Worm (Caenorhabditis elegans) whole organism, late embryonic: ENCODE results near the gene ZK666.2.
"Not testable (repeated sequence)": the region's sequence is repeated elsewhere in the genome, so short reads cannot be mapped to it uniquely, and the experiment has no call there.

Experiments
- C08G9.2 ChIP-seq: sonication (generic microtip); optimal IDR thresholded peaks from 2 replicates; lab custom pipeline; 2016; ENCODE audit warnings: mild to moderate bottlenecking, missing genetic modification characterization, moderate library complexity, missing compliant biosample characterization
- C38D4.7 ChIP-seq: fragments of 200-800 bp; sonication (Bioruptor generic); optimal IDR thresholded peaks from 2 replicates; lab custom pipeline; 2018; ENCODE audit warnings: mild to moderate bottlenecking, missing genetic modification characterization, moderate library complexity, missing compliant biosample characterization
- K09A11.1 ChIP-seq: sonication (generic microtip); optimal IDR thresholded peaks from 2 replicates; lab custom pipeline; 2017; ENCODE audit warnings: antibody characterized with exemption, mild to moderate bottlenecking, missing genetic modification characterization, missing compliant biosample characterization; ENCODE audit not compliant: insufficient read depth
- Y22D7AL.16 ChIP-seq: sonication (generic microtip); optimal IDR thresholded peaks from 2 replicates; lab custom pipeline; 2016; ENCODE audit warnings: missing genetic modification characterization, missing compliant biosample characterization
- ceh-14 ChIP-seq: sonication (generic microtip); optimal IDR thresholded peaks from 2 replicates; lab custom pipeline; 2016; ENCODE audit warnings: missing genotype, missing genetic modification characterization, missing compliant biosample characterization
- ceh-19 ChIP-seq: fragments of 200-800 bp; sonication (Bioruptor generic); optimal IDR thresholded peaks from 2 replicates; lab custom pipeline; 2018; ENCODE audit warnings: mild to moderate bottlenecking, missing genetic modification characterization, missing compliant biosample characterization
- ceh-2 ChIP-seq: sonication (generic microtip); optimal IDR thresholded peaks from 2 replicates; lab custom pipeline; 2016; ENCODE audit warnings: missing genotype, missing genetic modification characterization, missing compliant biosample characterization
- ceh-31 ChIP-seq: sonication (generic microtip); optimal IDR thresholded peaks from 2 replicates; lab custom pipeline; 2016; ENCODE audit warnings: missing genetic modification characterization, missing compliant biosample characterization
- ceh-34 ChIP-seq: sonication (generic microtip); optimal IDR thresholded peaks from 2 replicates; lab custom pipeline; 2016; ENCODE audit warnings: mild to moderate bottlenecking, missing genetic modification characterization, missing compliant biosample characterization
- ceh-45 ChIP-seq: fragments of 200-800 bp; sonication (Bioruptor generic); IDR thresholded peaks from 2 replicates; pipeline ENCODE4 v1.3.6; 2022; ENCODE audit warnings: missing genetic modification reagents, missing genetic modification characterization, missing compliant biosample characterization
- ceh-6 ChIP-seq: fragments of 200-800 bp; sonication (Bioruptor generic); optimal IDR thresholded peaks from 2 replicates; lab custom pipeline; 2018; ENCODE audit warnings: mild to moderate bottlenecking, missing genetic modification characterization, missing compliant biosample characterization
- dmd-4 ChIP-seq: sonication (generic microtip); optimal IDR thresholded peaks from 2 replicates; lab custom pipeline; 2016; ENCODE audit warnings: borderline replicate concordance, missing genetic modification characterization, missing compliant biosample characterization
- elt-2 ChIP-seq: sonication (generic microtip); optimal IDR thresholded peaks from 2 replicates; lab custom pipeline; 2016; ENCODE audit warnings: missing genetic modification reagents, missing genetic modification characterization, missing compliant biosample characterization
- elt-4 ChIP-seq: sonication (generic microtip); optimal IDR thresholded peaks from 2 replicates; lab custom pipeline; 2016; ENCODE audit warnings: missing genetic modification characterization, missing compliant biosample characterization
- eyg-1 ChIP-seq: sonication (generic microtip); optimal IDR thresholded peaks from 2 replicates; lab custom pipeline; 2016; ENCODE audit warnings: missing genotype, missing genetic modification characterization, missing compliant biosample characterization
- fax-1 ChIP-seq: sonication (generic microtip); optimal IDR thresholded peaks from 2 replicates; lab custom pipeline; 2016; ENCODE audit warnings: missing genotype, missing genetic modification characterization, missing compliant biosample characterization
- fkh-6 ChIP-seq: sonication (generic microtip); optimal IDR thresholded peaks from 2 replicates; lab custom pipeline; 2016; ENCODE audit warnings: missing genetic modification characterization, missing compliant biosample characterization
- hlh-15 ChIP-seq: sonication (generic microtip); optimal IDR thresholded peaks from 2 replicates; lab custom pipeline; 2016; ENCODE audit warnings: missing genetic modification characterization, missing compliant biosample characterization
- hlh-30 ChIP-seq: sonication (generic microtip); optimal IDR thresholded peaks from 2 replicates; lab custom pipeline; 2017; ENCODE audit warnings: antibody characterized with exemption, missing genetic modification characterization, missing compliant biosample characterization; ENCODE audit not compliant: insufficient read depth
- hlh-6 ChIP-seq: sonication (generic microtip); optimal IDR thresholded peaks from 2 replicates; lab custom pipeline; 2016; ENCODE audit warnings: missing genotype, missing genetic modification characterization, missing compliant biosample characterization
- hlh-8 ChIP-seq: sonication (generic microtip); optimal IDR thresholded peaks from 2 replicates; lab custom pipeline; 2016; ENCODE audit warnings: missing genotype, missing genetic modification characterization, missing compliant biosample characterization
- lim-6 ChIP-seq: sonication (generic microtip); optimal IDR thresholded peaks from 2 replicates; lab custom pipeline; 2016; ENCODE audit warnings: missing genetic modification characterization, missing compliant biosample characterization
- lin-11 ChIP-seq: fragments of 200-800 bp; sonication (Bioruptor generic); optimal IDR thresholded peaks from 2 replicates; lab custom pipeline; 2018; ENCODE audit warnings: mild to moderate bottlenecking, missing genetic modification characterization, missing compliant biosample characterization
- mec-3 ChIP-seq: sonication (generic microtip); optimal IDR thresholded peaks from 2 replicates; lab custom pipeline; 2016; ENCODE audit warnings: borderline replicate concordance, missing genetic modification characterization, missing compliant biosample characterization
- nhr-11 ChIP-seq: fragments of 150-350 bp; optimal IDR thresholded peaks from 2 replicates; lab custom pipeline; 2014; ENCODE audit warnings: missing biosample characterization, missing genetic modification characterization
- pag-3 ChIP-seq: sonication (generic microtip); optimal IDR thresholded peaks from 2 replicates; lab custom pipeline; 2016; ENCODE audit warnings: missing compliant biosample characterization, missing genetic modification characterization, borderline replicate concordance
- pax-1 ChIP-seq: fragments of 150-350 bp; optimal IDR thresholded peaks from 2 replicates; lab custom pipeline; 2014; ENCODE audit warnings: missing biosample characterization, missing genetic modification characterization
- pha-2 ChIP-seq: sonication (generic microtip); optimal IDR thresholded peaks from 2 replicates; lab custom pipeline; 2017; ENCODE audit warnings: mild to moderate bottlenecking, missing genetic modification characterization, missing compliant biosample characterization
- pqm-1 ChIP-seq: sonication (generic microtip); optimal IDR thresholded peaks from 2 replicates; lab custom pipeline; 2016; ENCODE audit warnings: missing genetic modification characterization, missing compliant biosample characterization
- pros-1 ChIP-seq: fragments of 150-350 bp; optimal IDR thresholded peaks from 2 replicates; lab custom pipeline; 2014; ENCODE audit warnings: missing biosample characterization, missing genetic modification reagents, missing genetic modification characterization
- rnt-1 ChIP-seq: sonication (generic microtip); optimal IDR thresholded peaks from 2 replicates; lab custom pipeline; 2016; ENCODE audit warnings: missing genetic modification characterization, missing compliant biosample characterization
- sdc-2 ChIP-seq: sonication (generic microtip); optimal IDR thresholded peaks from 2 replicates; lab custom pipeline; 2016; ENCODE audit warnings: missing genotype, missing genetic modification characterization, missing compliant biosample characterization
- syd-9 ChIP-seq: sonication (generic microtip); optimal IDR thresholded peaks from 2 replicates; lab custom pipeline; 2016; ENCODE audit warnings: mild to moderate bottlenecking, missing genetic modification characterization, moderate library complexity, missing compliant biosample characterization
- tbx-2 ChIP-seq: sonication (generic microtip); optimal IDR thresholded peaks from 2 replicates; lab custom pipeline; 2016; ENCODE audit warnings: missing genetic modification characterization, missing compliant biosample characterization
- tbx-7 ChIP-seq: sonication (generic microtip); optimal IDR thresholded peaks from 2 replicates; lab custom pipeline; 2016; ENCODE audit warnings: missing genotype, missing genetic modification characterization, missing compliant biosample characterization
- unc-3 ChIP-seq, 2 experiments: fragments of 200-800 bp in 1 of 2; sonication (Bioruptor generic) in 1 of 2; sonication (generic microtip) in 1 of 2; conservative IDR thresholded peaks in 1 of 2; optimal IDR thresholded peaks in 1 of 2; 2 replicates each; pipeline versions ENCODE4 v1.3.6 to Lab custom; 2016 to 2022; ENCODE audit warnings: missing compliant biosample characterization in 2 of 2, missing genetic modification characterization in 2 of 2, missing genetic modification reagents in 1 of 2
- unc-86 ChIP-seq: sonication (generic microtip); optimal IDR thresholded peaks from 2 replicates; lab custom pipeline; 2016; ENCODE audit warnings: missing genetic modification characterization, missing compliant biosample characterization
- zip-5 ChIP-seq: sonication (generic microtip); optimal IDR thresholded peaks from 2 replicates; lab custom pipeline; 2016; ENCODE audit warnings: missing genetic modification characterization, missing compliant biosample characterization

Gene ZK666.2

DNA sequence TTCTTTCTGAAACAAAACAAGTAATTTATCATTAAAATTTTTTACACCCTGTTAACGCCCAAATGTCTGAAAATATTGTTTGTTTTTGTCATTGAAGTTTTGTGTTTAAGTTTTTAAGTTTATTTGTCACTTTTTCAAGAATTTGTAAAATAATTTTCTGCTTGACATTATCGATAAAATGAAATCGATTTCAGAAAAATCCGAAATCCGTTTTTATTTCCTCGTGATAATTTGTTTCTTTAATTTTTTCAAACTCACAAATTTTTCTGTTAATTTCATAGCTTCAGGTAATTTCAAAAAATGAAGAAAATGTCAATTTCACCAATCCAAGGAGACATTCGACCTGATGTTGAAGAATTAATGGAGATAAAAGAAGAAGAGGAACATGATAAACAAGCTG, 24.2 kb upstream of the ZK666.2 start, which contains the start of gene ZK666.12:
Gene ZK666.12 (plus strand): TSS at position 301 of the 400 bp plus-strand sequence.
- no peak for TF ChIP-seq unc-86 (tag; lab: Kevin White, UChicago)
- TF ChIP-seq pqm-1 (tag; lab: Kevin White, UChicago): no peak
- TF ChIP-seq ceh-14 (tag; lab: Kevin White, UChicago): no peak
- no peak for TF ChIP-seq hlh-8
- no peak for TF ChIP-seq C38D4.7 (GFP tag; lab: Kevin White, UChicago)
- no peak for TF ChIP-seq hlh-30
- no peak for TF ChIP-seq ceh-19
- TF ChIP-seq pax-1 (tag; lab: Kevin White, UChicago): no peak
- TF ChIP-seq syd-9 (tag; lab: Kevin White, UChicago): no peak
- TF ChIP-seq tbx-2: no peak
- TF ChIP-seq C08G9.2 (tag; lab: Kevin White, UChicago): no peak

DNA sequence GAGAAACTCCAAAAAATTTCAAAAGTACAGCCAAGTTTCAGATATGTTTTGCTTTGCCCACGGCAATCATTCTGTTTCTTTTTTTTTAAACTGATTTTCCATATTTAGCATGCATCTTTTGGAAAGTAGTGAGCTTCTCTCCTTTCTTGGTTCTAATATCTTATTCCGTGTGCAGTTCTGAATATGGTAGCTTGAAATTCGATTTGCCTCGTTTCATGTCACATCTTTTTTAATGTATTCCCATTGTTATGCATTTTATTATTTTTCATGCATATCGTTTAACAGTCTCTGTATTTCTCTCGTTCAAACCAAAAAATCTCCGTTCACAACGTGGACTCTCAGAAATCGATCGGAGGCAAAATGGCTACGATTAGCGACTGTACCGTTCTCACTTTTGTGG, 22.8 kb upstream of the ZK666.2 start, which contains the start of gene ZK666.14:
Gene ZK666.14 (plus strand): TSS at position 301 of the 400 bp plus-strand sequence.
- TF ChIP-seq unc-86 (tag; lab: Kevin White, UChicago) (no peak), tbx-7 (tag; lab: Kevin White, UChicago) (no peak), mec-3 (no peak), ceh-2 (tag; lab: Kevin White, UChicago) (no peak), fax-1 (tag; lab: Kevin White, UChicago) (no peak), ceh-45 (GFP tag; lab: Robert Waterston, UW) (no peak), ceh-14 (tag; lab: Kevin White, UChicago) (no peak), hlh-15 (tag; lab: Kevin White, UChicago) (no peak), C08G9.2 (tag; lab: Kevin White, UChicago) (no peak), ceh-6 (GFP tag; lab: Kevin White, UChicago) (no peak), nhr-11 (no peak), pros-1 (tag; lab: Kevin White, UChicago) (no peak), pag-3 (tag; lab: Kevin White, UChicago) (no peak), hlh-6 (tag; lab: Kevin White, UChicago) (no peak), unc-3 (GFP tag; conservative IDR thresholded peaks at IDR 0.05; lab: Robert Waterston, UW) (no peak), unc-3 (tag; optimal IDR thresholded peaks at IDR 0.05; lab: Kevin White, UChicago) (no peak), sdc-2 (no peak)

DNA sequence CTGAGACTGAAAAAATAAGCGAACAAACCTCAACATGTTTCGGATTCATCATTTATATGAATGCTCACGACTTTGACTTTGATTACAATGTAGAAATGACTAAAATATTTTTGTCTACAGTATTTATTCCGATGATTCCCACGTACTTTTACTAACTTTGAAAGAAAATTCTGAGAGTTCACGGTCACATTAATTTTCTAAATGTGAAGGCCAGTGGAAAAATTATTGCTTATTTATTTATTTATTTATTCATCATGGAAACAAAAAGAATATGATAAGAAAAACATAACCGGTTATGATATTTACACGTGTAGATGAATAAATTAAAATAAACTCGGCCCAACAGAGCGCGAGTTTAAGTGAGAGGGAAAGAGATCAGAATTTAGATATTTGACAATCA, 21.3 kb upstream of the ZK666.2 start, which contains the start of gene ZK666.8:
Gene ZK666.8 (minus strand): TSS at position 101 of the 400 bp plus-strand sequence.
- not testable (repeated sequence) for TF ChIP-seq ceh-34, lim-6, pax-1 (tag; lab: Kevin White, UChicago)
- TF ChIP-seq, all 69 proteins: peak for 0; not testable (repeated sequence) for 69

DNA sequence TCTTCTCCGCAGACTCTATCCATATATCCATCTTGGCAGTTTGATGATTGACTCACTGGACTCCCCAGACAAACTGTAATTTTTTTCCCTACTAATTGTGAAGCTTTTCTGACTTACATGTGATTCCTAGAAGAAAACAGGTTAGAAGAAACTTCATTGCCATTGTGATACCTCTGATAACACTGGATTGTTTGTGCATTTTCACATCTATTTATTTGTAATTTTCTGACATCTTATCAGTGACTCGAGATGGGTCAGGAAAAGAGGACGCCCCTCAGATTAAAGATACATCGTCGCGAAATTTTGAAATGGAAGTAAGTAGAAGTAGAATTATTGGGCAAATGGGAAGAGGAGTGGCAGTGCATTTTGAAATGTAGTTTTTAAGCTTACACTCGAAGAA, 18.6 kb upstream of the ZK666.2 start, which contains the start of gene clec-61:
Gene clec-61 (minus strand): TSS at position 209 of the 400 bp plus-strand sequence.
- TF ChIP-seq pha-2 (no peak), ceh-6 (GFP tag; lab: Kevin White, UChicago) (no peak), pros-1 (tag; lab: Kevin White, UChicago) (no peak)

DNA sequence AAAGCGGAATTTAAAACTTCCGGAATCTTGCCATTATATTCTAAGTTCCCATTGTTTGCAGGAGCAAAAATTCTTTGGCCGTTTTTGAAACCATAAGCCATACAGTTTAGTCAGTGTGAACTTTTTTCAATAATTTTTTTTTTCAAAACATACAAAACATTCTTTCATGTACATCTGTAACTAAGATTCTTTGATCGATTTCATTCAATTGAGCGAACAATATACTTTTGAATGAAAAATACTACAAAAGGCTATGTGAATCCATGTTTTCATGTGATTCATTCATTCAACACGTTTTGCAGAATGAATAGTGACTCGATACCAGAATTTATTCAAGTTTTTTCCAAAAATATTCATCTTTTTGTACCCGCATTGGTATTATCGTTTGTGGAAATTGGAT, 15.0 kb upstream of the ZK666.2 start, which contains the start of gene ZK666.15:
Gene ZK666.15 (plus strand): TSS at position 301 of the 400 bp plus-strand sequence.
- TF ChIP-seq hlh-6 (tag; lab: Kevin White, UChicago) (no peak), rnt-1 (tag; lab: Kevin White, UChicago) (no peak), ceh-31 (tag; lab: Kevin White, UChicago) (no peak), Y22D7AL.16 (tag; lab: Kevin White, UChicago) (no peak), lin-11 (tag; lab: Kevin White, UChicago) (no peak), elt-2 (no peak), fkh-6 (no peak), pqm-1 (tag; lab: Kevin White, UChicago) (no peak), elt-4 (tag; lab: Kevin White, UChicago) (no peak), ceh-14 (tag; lab: Kevin White, UChicago) (no peak), ceh-6 (GFP tag; lab: Kevin White, UChicago) (no peak), zip-5 (tag; lab: Kevin White, UChicago) (no peak), eyg-1 (tag; lab: Kevin White, UChicago) (no peak), K09A11.1 (tag; lab: Kevin White, UChicago) (no peak), dmd-4 (no peak), unc-86 (tag; lab: Kevin White, UChicago) (no peak)
